Worm (Caenorhabditis elegans): ENCODE results near the gene vha-5.

DNA sequence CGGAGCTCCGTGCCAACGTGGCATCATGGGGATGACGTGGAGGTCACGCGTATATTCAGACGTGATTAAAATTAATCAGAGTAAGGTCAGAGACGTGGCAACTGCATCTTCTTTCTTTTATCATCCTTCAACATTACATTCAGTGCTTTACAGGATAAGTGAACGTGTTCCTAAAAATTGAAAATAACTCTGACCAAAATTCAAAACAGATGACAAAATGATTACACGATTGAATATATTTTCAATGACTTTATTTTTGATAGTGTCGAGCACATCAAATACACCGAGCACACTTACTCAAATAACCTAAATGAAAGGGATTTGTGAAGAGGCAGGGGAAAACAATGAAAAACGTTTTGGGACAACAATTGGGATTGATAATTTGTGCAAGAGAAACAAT is 17.4 kb upstream of the vha-5 start, which contains the start of gene K07H8.9:
- TF ChIP-seq mxl-3 (GFP tag; optimal IDR thresholded peaks at IDR 0.05): no peak
- no peak for TF ChIP-seq unc-62 (GFP tag; optimal IDR thresholded peaks at IDR 0.05 in 1 of 2)
- TF ChIP-seq unc-62 (tag; optimal IDR thresholded peaks at IDR 0.05): no peak
- TF ChIP-seq nhr-28 (tag; optimal IDR thresholded peaks at IDR 0.05): no peak
- no peak for TF ChIP-seq set-16 (GFP tag; IDR thresholded peaks at IDR 0.05)
- TF ChIP-seq snpc-4 (tag; optimal IDR thresholded peaks at IDR 0.05): no peak
- no peak for TF ChIP-seq unc-130 (GFP tag; optimal IDR thresholded peaks at IDR 0.05)
